Worm (Caenorhabditis elegans) whole organism, L1 larva: ENCODE results near the gene ZK1320.3.

Experiments used
- C16A3.4 ChIP-seq: fragments of 150-350 bp; optimal IDR thresholded peaks from 2 replicates; lab custom pipeline; 2014; ENCODE audit warnings: missing biosample characterization, missing genetic modification characterization
- F16B12.6 ChIP-seq: fragments of 150-350 bp; optimal IDR thresholded peaks from 2 replicates; lab custom pipeline; 2014; ENCODE audit warnings: missing biosample characterization, missing genetic modification characterization
- ama-1 ChIP-seq: fragments of 150-350 bp; optimal IDR thresholded peaks from 2 replicates; lab custom pipeline; 2014
- ceh-8 ChIP-seq: fragments of 200-800 bp; sonication (Bioruptor generic); optimal IDR thresholded peaks from 2 replicates; lab custom pipeline; 2018; ENCODE audit warnings: mild to moderate bottlenecking, missing genetic modification characterization, moderate library complexity, missing compliant biosample characterization
- ceh-82 ChIP-seq, 3 experiments: fragments of 150-350 bp in 1 of 3; sonication (generic microtip) in 2 of 3; optimal IDR thresholded peaks; 2 replicates each; lab custom pipeline; 2014 to 2017; ENCODE audit warnings: missing biosample characterization in 3 of 3, missing genetic modification characterization in 3 of 3
- ceh-90 ChIP-seq: sonication (generic microtip); optimal IDR thresholded peaks from 2 replicates; lab custom pipeline; 2016; ENCODE audit warnings: missing genetic modification characterization, missing compliant biosample characterization
- ces-1 ChIP-seq: fragments of 150-350 bp; optimal IDR thresholded peaks from 2 replicates; lab custom pipeline; 2014; ENCODE audit warnings: missing biosample characterization, missing genetic modification reagents, missing genetic modification characterization
- dpl-1 ChIP-seq, 3 experiments: fragments of 150-350 bp in 2 of 3; sonication (generic microtip) in 1 of 3; optimal IDR thresholded peaks; 2 replicates each; lab custom pipeline; 2014 to 2017; ENCODE audit warnings: missing biosample characterization in 3 of 3, missing genetic modification characterization in 3 of 3, missing genetic modification reagents in 3 of 3
- efl-1 ChIP-seq, 4 experiments: fragments of 150-350 bp; optimal IDR thresholded peaks in 3 of 4; peaks in 1 of 4; 1 replicate in 1 of 4; 2 replicates in 3 of 4; lab custom pipeline; 2014; ENCODE audit warnings: missing biosample characterization in 2 of 4, missing genetic modification characterization in 2 of 4, missing genetic modification reagents in 2 of 4
- efl-3 ChIP-seq: fragments of 200-800 bp; sonication (Bioruptor generic); optimal IDR thresholded peaks from 2 replicates; lab custom pipeline; 2018; ENCODE audit warnings: mild to moderate bottlenecking, missing genetic modification characterization, missing compliant biosample characterization
- egl-13 ChIP-seq: sonication (generic microtip); optimal IDR thresholded peaks from 2 replicates; lab custom pipeline; 2016; ENCODE audit warnings: missing genotype, missing genetic modification reagents, missing genetic modification characterization, missing compliant biosample characterization
- elt-3 ChIP-seq, 6 experiments: fragments of 150-350 bp in 1 of 6; sonication (generic microtip); optimal IDR thresholded peaks; 2 replicates each; lab custom pipeline; 2017 to 2018; ENCODE audit warnings: missing biosample characterization in 6 of 6, missing genetic modification characterization in 6 of 6, inconsistent platforms in 1 of 6
- ets-5 ChIP-seq: fragments of 200-800 bp; sonication (Bioruptor generic); IDR thresholded peaks from 2 replicates; pipeline ENCODE4 v1.3.6; 2022; ENCODE audit warnings: missing genetic modification characterization, missing compliant biosample characterization
- fkh-10 ChIP-seq: sonication (generic microtip); optimal IDR thresholded peaks from 2 replicates; lab custom pipeline; 2017; ENCODE audit warnings: missing biosample characterization, missing genetic modification reagents, missing genetic modification characterization
- fkh-4 ChIP-seq: sonication (generic microtip); optimal IDR thresholded peaks from 2 replicates; lab custom pipeline; 2016; ENCODE audit warnings: missing compliant biosample characterization, missing genetic modification characterization, borderline replicate concordance
- fos-1 ChIP-seq: fragments of 150-350 bp; optimal IDR thresholded peaks from 2 replicates; lab custom pipeline; 2014; ENCODE audit warnings: missing biosample characterization, missing genetic modification characterization
- hlh-17 ChIP-seq: fragments of 200-800 bp; sonication (Bioruptor generic); optimal IDR thresholded peaks from 2 replicates; lab custom pipeline; 2018; ENCODE audit warnings: missing genetic modification characterization, mild to moderate bottlenecking, missing compliant biosample characterization, moderate library complexity, borderline replicate concordance
- irx-1 ChIP-seq: sonication (generic microtip); optimal IDR thresholded peaks from 2 replicates; lab custom pipeline; 2016; ENCODE audit warnings: missing genetic modification characterization, missing compliant biosample characterization
- jun-1 ChIP-seq: fragments of 150-350 bp; optimal IDR thresholded peaks from 2 replicates; lab custom pipeline; 2014; ENCODE audit warnings: missing biosample characterization, missing genetic modification reagents, missing genetic modification characterization
- lin-14 ChIP-seq: fragments of 200-800 bp; sonication (Bioruptor generic); optimal IDR thresholded peaks from 2 replicates; lab custom pipeline; 2018; ENCODE audit warnings: mild to moderate bottlenecking, missing genetic modification characterization, moderate library complexity, missing compliant biosample characterization
- lin-35 ChIP-seq, 2 experiments: fragments of 150-350 bp; optimal IDR thresholded peaks; 2 replicates each; lab custom pipeline; 2014; ENCODE audit warnings: missing biosample characterization in 2 of 2, missing genetic modification characterization in 2 of 2, missing genetic modification reagents in 2 of 2
- lsy-2 ChIP-seq, 2 experiments: fragments of 150-350 bp; optimal IDR thresholded peaks; 2 replicates each; lab custom pipeline; 2014; ENCODE audit warnings: missing biosample characterization in 2 of 2, missing genetic modification characterization in 2 of 2
- mab-9 ChIP-seq: fragments of 200-800 bp; sonication (Bioruptor generic); IDR thresholded peaks from 2 replicates; pipeline ENCODE4 v1.3.6; 2022; ENCODE audit warnings: missing genetic modification reagents, missing genetic modification characterization, missing compliant biosample characterization
- mdl-1 ChIP-seq, 2 experiments: fragments of 150-350 bp; optimal IDR thresholded peaks; 2 replicates each; lab custom pipeline; 2014 to 2017; ENCODE audit warnings: missing biosample characterization in 2 of 2, missing genetic modification characterization in 2 of 2, inconsistent platforms in 1 of 2
- mep-1 ChIP-seq: fragments of 150-350 bp; optimal IDR thresholded peaks from 2 replicates; lab custom pipeline; 2014; ENCODE audit warnings: missing biosample characterization, missing genetic modification characterization
- nhr-11 ChIP-seq: fragments of 150-350 bp; optimal IDR thresholded peaks from 2 replicates; lab custom pipeline; 2014; ENCODE audit warnings: missing biosample characterization, missing genetic modification characterization
- nhr-19 ChIP-seq: fragments of 200-800 bp; sonication (Bioruptor generic); conservative IDR thresholded peaks from 2 replicates; pipeline ENCODE4 v1.3.6; 2022; ENCODE audit warnings: missing genetic modification characterization, missing compliant biosample characterization
- nhr-20 ChIP-seq: sonication (generic microtip); optimal IDR thresholded peaks from 2 replicates; lab custom pipeline; 2016; ENCODE audit warnings: mild to moderate bottlenecking, missing genetic modification characterization, missing compliant biosample characterization
- nhr-237 ChIP-seq: fragments of 150-350 bp; optimal IDR thresholded peaks from 2 replicates; lab custom pipeline; 2014; ENCODE audit warnings: missing biosample characterization, missing genetic modification characterization
- nhr-28 ChIP-seq: fragments of 150-350 bp; optimal IDR thresholded peaks from 2 replicates; lab custom pipeline; 2014; ENCODE audit warnings: missing biosample characterization, missing genetic modification characterization
- nhr-47 ChIP-seq: sonication (generic microtip); optimal IDR thresholded peaks from 2 replicates; lab custom pipeline; 2016; ENCODE audit warnings: mild to moderate bottlenecking, missing genetic modification characterization, moderate library complexity, missing compliant biosample characterization
- nhr-71 ChIP-seq: sonication (generic microtip); optimal IDR thresholded peaks from 2 replicates; lab custom pipeline; 2016; ENCODE audit warnings: mild to moderate bottlenecking, missing genetic modification characterization, moderate library complexity, missing compliant biosample characterization
- nhr-76 ChIP-seq: sonication (generic microtip); optimal IDR thresholded peaks from 2 replicates; lab custom pipeline; 2017; ENCODE audit warnings: missing biosample characterization, missing genetic modification characterization
- nhr-77 ChIP-seq: fragments of 150-350 bp; optimal IDR thresholded peaks from 2 replicates; lab custom pipeline; 2014; ENCODE audit warnings: missing biosample characterization, missing genetic modification characterization
- nhr-85 ChIP-seq: sonication (generic microtip); peaks from one replicate; lab custom pipeline; 2016; ENCODE audit warnings: missing genetic modification characterization, inconsistent platforms, missing compliant biosample characterization
- pqm-1 ChIP-seq: sonication (generic microtip); optimal IDR thresholded peaks from 3 replicates; lab custom pipeline; 2017; ENCODE audit warnings: missing biosample characterization, missing genetic modification characterization
- rnt-1 ChIP-seq: sonication (generic microtip); optimal IDR thresholded peaks from 2 replicates; lab custom pipeline; 2016; ENCODE audit warnings: mild to moderate bottlenecking, missing genetic modification characterization, moderate library complexity, missing compliant biosample characterization
- skn-1 ChIP-seq: fragments of 150-350 bp; optimal IDR thresholded peaks from 2 replicates; lab custom pipeline; 2014; ENCODE audit warnings: missing biosample characterization, missing genetic modification characterization
- snu-23 ChIP-seq: sonication (generic microtip); optimal IDR thresholded peaks from 2 replicates; lab custom pipeline; 2016; ENCODE audit warnings: missing genetic modification characterization, missing compliant biosample characterization
- sox-4 ChIP-seq: sonication (generic microtip); optimal IDR thresholded peaks from 2 replicates; lab custom pipeline; 2016; ENCODE audit warnings: missing genetic modification characterization, missing compliant biosample characterization
- sptf-1 ChIP-seq: fragments of 150-350 bp; optimal IDR thresholded peaks from 2 replicates; lab custom pipeline; 2014; ENCODE audit warnings: missing biosample characterization, missing genetic modification characterization
- unc-62 ChIP-seq: fragments of 150-350 bp; optimal IDR thresholded peaks from 2 replicates; lab custom pipeline; 2014; ENCODE audit warnings: missing biosample characterization, missing genetic modification reagents, missing genetic modification characterization
- unc-86 ChIP-seq: sonication (generic microtip); optimal IDR thresholded peaks from 2 replicates; lab custom pipeline; 2016; ENCODE audit warnings: missing genetic modification characterization, missing compliant biosample characterization
- unc-98 ChIP-seq: fragments of 200-800 bp; sonication (Bioruptor generic); IDR thresholded peaks from 2 replicates; pipeline ENCODE4 v1.3.6; 2022; ENCODE audit warnings: missing genetic modification characterization, missing compliant biosample characterization
- zag-1 ChIP-seq: fragments of 150-350 bp; optimal IDR thresholded peaks from 2 replicates; lab custom pipeline; 2014; ENCODE audit warnings: missing biosample characterization, missing genetic modification characterization
- ztf-11 ChIP-seq, 2 experiments: sonication (generic microtip); optimal IDR thresholded peaks; 2 replicates each; lab custom pipeline; 2016 to 2017; ENCODE audit warnings: missing genetic modification characterization in 2 of 2, missing biosample characterization in 1 of 2, missing compliant biosample characterization in 1 of 2

Gene ZK1320.3

ce11 chrII:9691839-9692238 is 31.6 kb upstream of the ZK1320.3 start, which contains the start of gene nlp-11:
TSS of gene nlp-11 (minus strand) at chrII:9691939.
- TF ChIP-seq nhr-237, result no peak
- no peak for TF ChIP-seq pqm-1 (tag; lab: Kevin White, UChicago)
- no peak for TF ChIP-seq ztf-11 (tag; optimal IDR thresholded peaks at IDR 0.05; lab: Kevin White, UChicago)
- TF ChIP-seq elt-3 (tag; optimal IDR thresholded peaks at IDR 0.05; lab: Kevin White, UChicago), result no peak
- no peak for TF ChIP-seq nhr-11 (tag; lab: Kevin White, UChicago)
- TF ChIP-seq nhr-71, result no peak
- TF ChIP-seq nhr-85 (tag; lab: Kevin White, UChicago), result no peak
- no peak for TF ChIP-seq sox-4 (tag; lab: Kevin White, UChicago)
- TF ChIP-seq mab-9 (GFP tag; lab: Robert Waterston, UW), result no peak
- no peak for TF ChIP-seq efl-1 (optimal IDR thresholded peaks at IDR 0.05; lab: Kevin White, UChicago)
- TF ChIP-seq efl-1 (GFP tag; optimal IDR thresholded peaks at IDR 0.05 in 1 of 2; lab: Kevin White, UChicago), result no peak
- no peak for TF ChIP-seq unc-98 (GFP tag; lab: Robert Waterston, UW)
- no peak for TF ChIP-seq nhr-76 (tag; lab: Kevin White, UChicago)
- no peak for TF ChIP-seq nhr-28 (tag; lab: Kevin White, UChicago)
- TF ChIP-seq hlh-17 (GFP tag; lab: Kevin White, UChicago), result no peak
- TF ChIP-seq ceh-8 (GFP tag; lab: Kevin White, UChicago), result no peak
- TF ChIP-seq mep-1 (tag; lab: Kevin White, UChicago), result no peak
- no peak for TF ChIP-seq nhr-77 (tag; lab: Kevin White, UChicago)

- peak; percentile 9 for TF ChIP-seq irx-1 (tag; lab: Kevin White, UChicago)
- peak; percentile 98 for TF ChIP-seq fkh-10 (GFP tag; lab: Kevin White, UChicago)
- no peak for TF ChIP-seq elt-3 (tag; optimal IDR thresholded peaks at IDR 0.05; lab: Kevin White, UChicago)
- TF ChIP-seq efl-3 (GFP tag; lab: Kevin White, UChicago), result no peak
- no peak for TF ChIP-seq nhr-20 (tag; lab: Kevin White, UChicago)
- TF ChIP-seq snu-23 (GFP tag; lab: Kevin White, UChicago), result no peak
- TF ChIP-seq ceh-82 (tag; optimal IDR thresholded peaks at IDR 0.05; lab: Kevin White, UChicago), result no peak
- no peak for TF ChIP-seq sptf-1 (tag; lab: Kevin White, UChicago)
- no peak for TF ChIP-seq rnt-1
- peak; percentile 96 for TF ChIP-seq ceh-8 (GFP tag; lab: Kevin White, UChicago)
- TF ChIP-seq skn-1 (tag; lab: Kevin White, UChicago), result no peak
- no peak for TF ChIP-seq ceh-90 (tag; lab: Kevin White, UChicago)
- TF ChIP-seq mdl-1 (tag; optimal IDR thresholded peaks at IDR 0.05; lab: Kevin White, UChicago), result no peak
- TF ChIP-seq ama-1 (lab: Kevin White, UChicago), result no peak
- TF ChIP-seq ztf-11 (tag; optimal IDR thresholded peaks at IDR 0.05; lab: Kevin White, UChicago), result no peak
- peak; percentile 28 for TF ChIP-seq nhr-71
- peak; percentile 24 for TF ChIP-seq nhr-47 (tag; lab: Kevin White, UChicago)
- no peak for TF ChIP-seq lin-35 (GFP tag; optimal IDR thresholded peaks at IDR 0.05; lab: Kevin White, UChicago)
- no peak for TF ChIP-seq ets-5
- TF ChIP-seq dpl-1 (GFP tag; optimal IDR thresholded peaks at IDR 0.05; lab: Kevin White, UChicago), result no peak
- TF ChIP-seq unc-62, result no peak
- TF ChIP-seq mep-1 (tag; lab: Kevin White, UChicago), result no peak
- TF ChIP-seq C16A3.4 (tag; lab: Kevin White, UChicago), result no peak
- TF ChIP-seq ces-1 (GFP tag; lab: Kevin White, UChicago), result peak; percentile 18
- no peak for TF ChIP-seq zag-1
- peak; percentile 79 for TF ChIP-seq lin-14 (GFP tag; lab: Kevin White, UChicago)
- peak; percentile 7 for TF ChIP-seq egl-13
- TF ChIP-seq jun-1, result no peak
- no peak for TF ChIP-seq nhr-19
- no peak for TF ChIP-seq fos-1
- TF ChIP-seq unc-86 (tag; lab: Kevin White, UChicago), result peak; percentile 39
- TF ChIP-seq lsy-2 (tag; optimal IDR thresholded peaks at IDR 0.05; lab: Kevin White, UChicago), result peak in 1 of 2 experiments; percentile 30
- TF ChIP-seq fkh-4, result no peak
- TF ChIP-seq F16B12.6 (tag; lab: Kevin White, UChicago), result no peak
- no peak for TF ChIP-seq efl-1 (optimal IDR thresholded peaks at IDR 0.05; lab: Kevin White, UChicago)
- TF ChIP-seq efl-1 (GFP tag; optimal IDR thresholded peaks at IDR 0.05 in 1 of 2; lab: Kevin White, UChicago), result no peak
- TF ChIP-seq nhr-85 (tag; lab: Kevin White, UChicago), result no peak
These were observed 29.9 kb upstream of the ZK1320.3 start for ce11 chrII:9690067-9690632.
